Fruit fly (Drosophila melanogaster) whole organism, prepupa: Measurements from ENCODE around the gene CG34242.
A peak's percentile ranks its signal among the peaks of the same experiment; 100 is the strongest.

Source experiments
- CG10669 ChIP-seq: fragments of 200-800 bp; sonication (Bioruptor generic); optimal IDR thresholded peaks from 3 replicates; lab custom pipeline; 2018; ENCODE audit warnings: missing biosample characterization, mild to moderate bottlenecking, missing genetic modification characterization, moderate library complexity
- CG11294 ChIP-seq: fragments of 200-800 bp; sonication (Bioruptor generic); IDR thresholded peaks from 2 replicates; pipeline ENCODE4 v1.3.6; 2022; ENCODE audit warnings: missing biosample characterization, missing genetic modification characterization
- CG11902 ChIP-seq: fragments of 200-800 bp; sonication (Bioruptor generic); optimal IDR thresholded peaks from 3 replicates; lab custom pipeline; 2016; ENCODE audit warnings: missing biosample characterization, missing genetic modification characterization
- CG1621 ChIP-seq: fragments of 200-800 bp; sonication (Bioruptor generic); optimal IDR thresholded peaks from 3 replicates; lab custom pipeline; 2018; ENCODE audit warnings: missing biosample characterization, mild to moderate bottlenecking, missing genetic modification characterization
- CG16779 ChIP-seq: fragments of 200-800 bp; sonication (Bioruptor generic); optimal IDR thresholded peaks from 3 replicates; lab custom pipeline; 2017; ENCODE audit warnings: missing biosample characterization, mild to moderate bottlenecking, missing genetic modification characterization
- CG31627 ChIP-seq: fragments of 200-800 bp; sonication (Bioruptor generic); optimal IDR thresholded peaks from 3 replicates; lab custom pipeline; 2016; ENCODE audit warnings: missing biosample characterization, missing genetic modification characterization
- CG34406 ChIP-seq: fragments of 200-800 bp; sonication (Bioruptor generic); optimal IDR thresholded peaks from 3 replicates; lab custom pipeline; 2016; ENCODE audit warnings: missing biosample characterization, missing genetic modification characterization
- CG4318 ChIP-seq: fragments of 200-800 bp; sonication (Bioruptor generic); optimal IDR thresholded peaks from 3 replicates; lab custom pipeline; 2017; ENCODE audit warnings: missing biosample characterization, mild to moderate bottlenecking, missing genetic modification characterization
- CG6276 ChIP-seq: fragments of 200-800 bp; sonication (Bioruptor generic); optimal IDR thresholded peaks from 2 replicates; lab custom pipeline; 2017; ENCODE audit warnings: missing biosample characterization, mild to moderate bottlenecking, missing genetic modification characterization
- CG6792 ChIP-seq: fragments of 200-800 bp; sonication (Bioruptor generic); optimal IDR thresholded peaks from 3 replicates; lab custom pipeline; 2016; ENCODE audit warnings: missing biosample characterization, missing genetic modification characterization
- CG6808 ChIP-seq: fragments of 200-800 bp; sonication (Bioruptor generic); optimal IDR thresholded peaks from 3 replicates; lab custom pipeline; 2017; ENCODE audit warnings: missing biosample characterization, missing genetic modification characterization, mild to moderate bottlenecking, moderate library complexity, missing genetic modification reagents
- CG6854 ChIP-seq: fragments of 200-800 bp; sonication (Bioruptor generic); optimal IDR thresholded peaks from 2 replicates; lab custom pipeline; 2017; ENCODE audit warnings: missing biosample characterization, mild to moderate bottlenecking, missing genetic modification characterization
- CG7368 ChIP-seq: fragments of 200-800 bp; sonication (Bioruptor generic); optimal IDR thresholded peaks from 3 replicates; lab custom pipeline; 2016; ENCODE audit warnings: missing biosample characterization, missing genetic modification characterization
- CG8119 ChIP-seq: fragments of 200-800 bp; sonication (Bioruptor generic); IDR thresholded peaks from 3 replicates; pipeline ENCODE4 v1.3.6; 2022; ENCODE audit warnings: missing biosample characterization, missing genetic modification characterization
- CG8319 ChIP-seq: fragments of 200-800 bp; sonication (Bioruptor generic); optimal IDR thresholded peaks from 3 replicates; lab custom pipeline; 2016; ENCODE audit warnings: missing biosample characterization, missing genetic modification characterization
- CG9139 ChIP-seq: fragments of 200-800 bp; sonication (Bioruptor generic); optimal IDR thresholded peaks from 3 replicates; lab custom pipeline; 2017; ENCODE audit warnings: missing biosample characterization, mild to moderate bottlenecking, missing genetic modification characterization
- Eip75B ChIP-seq: fragments of 200-800 bp; sonication (Bioruptor generic); optimal IDR thresholded peaks from 3 replicates; lab custom pipeline; 2016; ENCODE audit warnings: missing biosample characterization, missing genetic modification characterization
- Eip78C ChIP-seq: fragments of 200-800 bp; sonication (Bioruptor generic); peaks from one replicate; lab custom pipeline; 2016; ENCODE audit warnings: missing biosample characterization, missing genetic modification characterization
- Eip93F ChIP-seq: fragments of 200-800 bp; sonication (Bioruptor generic); optimal IDR thresholded peaks from 2 replicates; lab custom pipeline; 2016; ENCODE audit warnings: missing biosample characterization, mild to moderate bottlenecking, missing genetic modification characterization
- Ets21C ChIP-seq: fragments of 200-800 bp; sonication (Bioruptor generic); optimal IDR thresholded peaks from 3 replicates; lab custom pipeline; 2016; ENCODE audit warnings: missing biosample characterization, missing genetic modification characterization
- Ets96B ChIP-seq: fragments of 200-800 bp; optimal IDR thresholded peaks from 2 replicates; lab custom pipeline; 2019; ENCODE audit warnings: missing biosample characterization, mild to moderate bottlenecking, missing genetic modification characterization, moderate library complexity
- Gug ChIP-seq: fragments of 200-800 bp; sonication (Bioruptor generic); IDR thresholded peaks from 2 replicates; pipeline ENCODE4 v1.3.6; 2022; ENCODE audit warnings: missing biosample characterization, missing genetic modification characterization
- Hr38 ChIP-seq: sonication (Bioruptor generic); optimal IDR thresholded peaks from 2 replicates; lab custom pipeline; 2016; ENCODE audit warnings: missing biosample characterization, missing genetic modification characterization
- Hr39 ChIP-seq: fragments of 200-800 bp; sonication (Bioruptor generic); optimal IDR thresholded peaks from 2 replicates; lab custom pipeline; 2016; ENCODE audit warnings: missing biosample characterization, missing genetic modification characterization
- Hr4 ChIP-seq: fragments of 200-800 bp; sonication (Bioruptor generic); optimal IDR thresholded peaks from 3 replicates; lab custom pipeline; 2016; ENCODE audit warnings: missing biosample characterization, missing genetic modification characterization
- Lpt ChIP-seq: fragments of 200-800 bp; sonication (Bioruptor generic); optimal IDR thresholded peaks from 3 replicates; lab custom pipeline; 2016; ENCODE audit warnings: missing biosample characterization, missing genetic modification characterization
- OdsH ChIP-seq: fragments of 200-800 bp; sonication (Bioruptor generic); optimal IDR thresholded peaks from 3 replicates; lab custom pipeline; 2016; ENCODE audit warnings: missing biosample characterization, missing genetic modification characterization
- Smox ChIP-seq: fragments of 200-800 bp; sonication (Bioruptor generic); optimal IDR thresholded peaks from 3 replicates; lab custom pipeline; 2016; ENCODE audit warnings: missing biosample characterization, missing genetic modification characterization
- Sox102F ChIP-seq: fragments of 200-800 bp; sonication (Bioruptor generic); optimal IDR thresholded peaks from 2 replicates; lab custom pipeline; 2016; ENCODE audit warnings: missing biosample characterization, mild to moderate bottlenecking, missing genetic modification characterization
- Sox14 ChIP-seq: fragments of 200-800 bp; sonication (Bioruptor generic); optimal IDR thresholded peaks from 3 replicates; lab custom pipeline; 2016; ENCODE audit warnings: missing biosample characterization, missing genetic modification characterization
- Sox15 ChIP-seq: fragments of 200-800 bp; sonication (Bioruptor generic); optimal IDR thresholded peaks from 3 replicates; lab custom pipeline; 2016; ENCODE audit warnings: missing biosample characterization, missing genetic modification characterization
- achi ChIP-seq: fragments of 200-800 bp; sonication (Bioruptor generic); optimal IDR thresholded peaks from 3 replicates; lab custom pipeline; 2016; ENCODE audit warnings: missing biosample characterization, missing genetic modification characterization
- acj6 ChIP-seq: fragments of 200-800 bp; sonication (Bioruptor generic); optimal IDR thresholded peaks from 3 replicates; lab custom pipeline; 2016; ENCODE audit warnings: missing biosample characterization, missing genetic modification characterization
- cyc ChIP-seq: fragments of 200-800 bp; sonication (Bioruptor generic); optimal IDR thresholded peaks from 3 replicates; lab custom pipeline; 2016; ENCODE audit warnings: missing biosample characterization, missing genetic modification characterization
- dac ChIP-seq: fragments of 200-800 bp; sonication (Bioruptor generic); optimal IDR thresholded peaks from 2 replicates; lab custom pipeline; 2017; ENCODE audit warnings: missing biosample characterization, mild to moderate bottlenecking, missing genetic modification characterization
- dsx ChIP-seq: fragments of 200-800 bp; optimal IDR thresholded peaks from 3 replicates; lab custom pipeline; 2019; ENCODE audit warnings: missing biosample characterization, mild to moderate bottlenecking, missing genetic modification characterization, moderate library complexity; ENCODE audit not compliant: poor library complexity, severe bottlenecking
- esn ChIP-seq: fragments of 200-800 bp; sonication (Bioruptor generic); optimal IDR thresholded peaks from 2 replicates; lab custom pipeline; 2016; ENCODE audit warnings: missing biosample characterization, mild to moderate bottlenecking, missing genetic modification characterization, moderate library complexity
- fd59A ChIP-seq: fragments of 200-800 bp; sonication (Bioruptor generic); optimal IDR thresholded peaks from 2 replicates; lab custom pipeline; 2017; ENCODE audit warnings: missing biosample characterization, mild to moderate bottlenecking, missing genetic modification characterization, missing genetic modification reagents
- fd85E ChIP-seq: fragments of 200-800 bp; sonication (Bioruptor generic); optimal IDR thresholded peaks from 3 replicates; lab custom pipeline; 2016; ENCODE audit warnings: missing biosample characterization, missing genetic modification characterization
- fkh ChIP-seq: fragments of 200-800 bp; sonication (Bioruptor generic); optimal IDR thresholded peaks from 3 replicates; lab custom pipeline; 2017; ENCODE audit warnings: missing biosample characterization, mild to moderate bottlenecking, missing genetic modification characterization, moderate library complexity
- lz ChIP-seq: fragments of 200-800 bp; sonication (Bioruptor generic); optimal IDR thresholded peaks from 3 replicates; lab custom pipeline; 2016; ENCODE audit warnings: missing biosample characterization, missing genetic modification characterization
- net ChIP-seq: fragments of 200-800 bp; sonication (Bioruptor generic); optimal IDR thresholded peaks from 3 replicates; lab custom pipeline; 2016; ENCODE audit warnings: missing biosample characterization, missing genetic modification characterization
- spab ChIP-seq: fragments of 200-800 bp; sonication (Bioruptor generic); optimal IDR thresholded peaks from 2 replicates; lab custom pipeline; 2017; ENCODE audit warnings: missing biosample characterization, mild to moderate bottlenecking, missing genetic modification characterization, missing genetic modification reagents
- ss ChIP-seq, 2 experiments: fragments of 200-800 bp; sonication (Bioruptor generic); optimal IDR thresholded peaks; 2 replicates in 1 of 2; 3 replicates in 1 of 2; lab custom pipeline; 2017 to 2018; ENCODE audit warnings: mild to moderate bottlenecking in 2 of 2, missing biosample characterization in 2 of 2, missing genetic modification characterization in 2 of 2, moderate library complexity in 1 of 2
- svp ChIP-seq: fragments of 200-800 bp; sonication (Bioruptor generic); peaks from one replicate; lab custom pipeline; 2016; ENCODE audit warnings: missing biosample characterization, missing genetic modification characterization
- vri ChIP-seq: fragments of 200-800 bp; sonication (Bioruptor generic); optimal IDR thresholded peaks from 3 replicates; lab custom pipeline; 2016; ENCODE audit warnings: missing biosample characterization, mild to moderate bottlenecking, missing genetic modification characterization

CG34242 gene

dm6 chr3L:12565422-12565821 lies 31.6 kb downstream of the CG34242 start:
- no peak for TF ChIP-seq Eip75B (GFP tag; lab: Kevin White, UChicago)
- TF ChIP-seq acj6 (GFP tag; lab: Kevin White, UChicago): no peak
- no peak for TF ChIP-seq lz
- TF ChIP-seq CG9139 (GFP tag; lab: Kevin White, UChicago): no peak
- no peak for TF ChIP-seq CG11294 (GFP tag; lab: Robert Waterston, UW)
- no peak for TF ChIP-seq Hr39 (GFP tag; lab: Kevin White, UChicago)
- no peak for TF ChIP-seq CG34406 (GFP tag; lab: Kevin White, UChicago)
- no peak for TF ChIP-seq Eip78C (GFP tag; lab: Kevin White, UChicago)
- TF ChIP-seq CG6854 (GFP tag; lab: Kevin White, UChicago): no peak
- TF ChIP-seq net (GFP tag; lab: Kevin White, UChicago): no peak
- no peak for TF ChIP-seq OdsH

DNA sequence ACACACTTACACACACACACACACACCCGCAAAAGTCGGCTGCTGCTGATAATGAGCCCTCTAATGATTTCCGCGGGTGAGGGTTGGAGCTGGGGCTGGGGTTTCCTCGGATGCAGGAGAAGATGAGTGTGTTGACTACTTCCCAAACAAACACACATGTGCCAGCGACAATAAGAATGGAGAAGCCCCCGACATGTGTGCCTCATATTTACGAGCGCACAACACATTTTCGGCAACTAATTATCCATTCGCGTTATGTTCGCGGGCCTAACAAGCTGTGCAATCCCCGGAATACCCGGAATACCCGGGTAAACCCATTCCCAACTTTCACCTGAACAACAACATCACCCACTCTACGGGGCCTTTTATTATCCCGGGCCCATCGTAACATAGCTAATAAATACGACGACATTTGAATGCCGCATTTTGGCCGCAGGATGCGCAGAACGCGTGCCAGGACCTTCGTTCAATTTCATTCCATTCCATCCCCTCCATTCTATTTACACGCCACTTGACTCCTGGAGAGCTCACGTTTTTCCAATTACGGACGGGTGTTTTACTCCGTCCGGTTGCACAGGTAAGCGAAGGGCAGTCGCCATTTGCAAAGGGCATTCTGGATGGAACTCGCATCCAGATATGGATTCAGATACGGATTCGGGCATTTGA lies 32.4 kb downstream of the CG34242 start:
- TF ChIP-seq CG16779 (tag; lab: Kevin White, UChicago) (no peak), CG34406 (GFP tag; lab: Kevin White, UChicago) (no peak), Ets96B (tag; lab: Kevin White, UChicago) (no peak), Sox14 (GFP tag; lab: Kevin White, UChicago) (no peak), esn (GFP tag; lab: Kevin White, UChicago) (no peak), svp (GFP tag; lab: Kevin White, UChicago) (no peak), achi (GFP tag; lab: Kevin White, UChicago) (no peak), acj6 (GFP tag; lab: Kevin White, UChicago) (no peak), Gug (GFP tag; lab: Robert Waterston, UW) (no peak)

dm6 chr3L:12572366-12572765 lies 38.6 kb downstream of the CG34242 start, which contains the start of gene sowah:
Gene sowah (minus strand): TSS chr3L:12572542.
- TF ChIP-seq CG6276: no peak
- peak in 1 of 2 experiments; percentile 14 for TF ChIP-seq ss (GFP tag; optimal IDR thresholded peaks at IDR 0.05; lab: Kevin White, UChicago)
- TF ChIP-seq CG9139 (GFP tag; lab: Kevin White, UChicago): no peak
- no peak for TF ChIP-seq Sox15 (GFP tag; lab: Kevin White, UChicago)
- TF ChIP-seq cyc: peak; percentile 54
- peak; percentile 17 for TF ChIP-seq CG10669
- no peak for TF ChIP-seq svp (GFP tag; lab: Kevin White, UChicago)
- no peak for TF ChIP-seq CG4318 (GFP tag; lab: Kevin White, UChicago)
- peak; percentile 62 for TF ChIP-seq Eip78C (GFP tag; lab: Kevin White, UChicago)
- TF ChIP-seq fd85E (GFP tag; lab: Kevin White, UChicago): no peak
- peak; percentile 27 for TF ChIP-seq dsx (GFP tag; lab: Kevin White, UChicago)
- TF ChIP-seq Sox14 (GFP tag; lab: Kevin White, UChicago): peak; percentile 77
- TF ChIP-seq lz: no peak
- TF ChIP-seq CG11902 (GFP tag; lab: Kevin White, UChicago): peak; percentile 8
- TF ChIP-seq CG7368 (GFP tag; lab: Kevin White, UChicago): no peak
- no peak for TF ChIP-seq CG6808 (GFP tag; lab: Kevin White, UChicago)
- TF ChIP-seq CG1621 (tag; lab: Kevin White, UChicago): peak; percentile 18
- no peak for TF ChIP-seq Eip93F (GFP tag; lab: Kevin White, UChicago)
- TF ChIP-seq fd59A (GFP tag; lab: Kevin White, UChicago): no peak
- TF ChIP-seq Ets21C (GFP tag; lab: Kevin White, UChicago): peak; percentile 7
- TF ChIP-seq Hr4 (GFP tag; lab: Kevin White, UChicago): peak; percentile 13
- TF ChIP-seq CG6792 (GFP tag; lab: Kevin White, UChicago): no peak
- no peak for TF ChIP-seq Sox102F
- TF ChIP-seq fkh: peak; percentile 97
- no peak for TF ChIP-seq CG8119
- TF ChIP-seq Ets96B (tag; lab: Kevin White, UChicago): peak; percentile 24
- TF ChIP-seq Smox: no peak
- TF ChIP-seq dac (GFP tag; lab: Kevin White, UChicago): no peak
- TF ChIP-seq CG31627 (GFP tag; lab: Kevin White, UChicago): peak; percentile 48
- TF ChIP-seq CG11294 (GFP tag; lab: Robert Waterston, UW): no peak
- no peak for TF ChIP-seq achi (GFP tag; lab: Kevin White, UChicago)
- TF ChIP-seq Lpt (GFP tag; lab: Kevin White, UChicago): no peak
- peak; percentile 38; the same call in 1 of the 2 replicates for TF ChIP-seq Gug (GFP tag; lab: Robert Waterston, UW)
- no peak for TF ChIP-seq Hr38 (GFP tag; lab: Kevin White, UChicago)
- no peak for TF ChIP-seq vri (GFP tag; lab: Kevin White, UChicago)
- TF ChIP-seq CG8319 (GFP tag; lab: Kevin White, UChicago): no peak
- TF ChIP-seq OdsH: peak; percentile 23
- no peak for TF ChIP-seq spab (GFP tag; lab: Kevin White, UChicago)
